Worm (Caenorhabditis elegans): ENCODE measurements around the gene snr-3.

The snr-3 gene

ce11 chrII:6522622-6523254 is 33.2 kb upstream of the snr-3 start (continued):
- TF ChIP-seq ccch-3 (GFP tag; optimal IDR thresholded peaks at IDR 0.05) (no peak), lsy-27 (tag; optimal IDR thresholded peaks at IDR 0.05; ENCODE audit: borderline replicate concordance, insufficient read depth) (no peak), nhr-90 (tag; optimal IDR thresholded peaks at IDR 0.05) (peak; percentile 0), let-526 (GFP tag; IDR thresholded peaks at IDR 0.05) (no peak), die-1 (tag; optimal IDR thresholded peaks at IDR 0.05) (peak; percentile 10), F37B4.10 (GFP tag; IDR thresholded peaks at IDR 0.05) (no peak), lin-40 (tag; optimal IDR thresholded peaks at IDR 0.05) (no peak), madf-3 (GFP tag; IDR thresholded peaks at IDR 0.05) (no peak), lin-26 (GFP tag; IDR thresholded peaks at IDR 0.05) (0 out of 2 replicates have a peak, but pooled peaks have one; percentile 29), atf-7 (tag; optimal IDR thresholded peaks at IDR 0.05) (no peak), efl-1 (GFP tag; optimal IDR thresholded peaks at IDR 0.05) (no peak), tbx-9 (tag; optimal IDR thresholded peaks at IDR 0.05; ENCODE audit: borderline replicate concordance) (no peak), tbp1 (GFP tag; optimal IDR thresholded peaks at IDR 0.05) (no peak), attf-3 (GFP tag; conservative IDR thresholded peaks at IDR 0.05) (no peak), nfya-2 (GFP tag; IDR thresholded peaks at IDR 0.05) (no peak)

- no peak for TF ChIP-seq zim-3 (tag; optimal IDR thresholded peaks at IDR 0.05)
- TF ChIP-seq F10E7.11 (tag; optimal IDR thresholded peaks at IDR 0.05): no peak
- TF ChIP-seq hmg-20 (GFP tag; IDR thresholded peaks at IDR 0.05): no peak
- TF ChIP-seq cebp-1 (GFP tag; IDR thresholded peaks at IDR 0.05): no peak
- TF ChIP-seq cebp-1 (tag; optimal IDR thresholded peaks at IDR 0.05): no peak
- no peak for TF ChIP-seq ztf-6 (GFP tag; IDR thresholded peaks at IDR 0.05)
- no peak for TF ChIP-seq dpff-1 (tag; optimal IDR thresholded peaks at IDR 0.05)
- no peak for TF ChIP-seq Y79H2A.3 (GFP tag; conservative IDR thresholded peaks at IDR 0.05)
These were observed 31.8 kb upstream of the snr-3 start, which contains the start of gene toe-2 for ce11 chrII:6521316-6521715. toe-2 (minus strand) TSS chrII:6521385.

DNA sequence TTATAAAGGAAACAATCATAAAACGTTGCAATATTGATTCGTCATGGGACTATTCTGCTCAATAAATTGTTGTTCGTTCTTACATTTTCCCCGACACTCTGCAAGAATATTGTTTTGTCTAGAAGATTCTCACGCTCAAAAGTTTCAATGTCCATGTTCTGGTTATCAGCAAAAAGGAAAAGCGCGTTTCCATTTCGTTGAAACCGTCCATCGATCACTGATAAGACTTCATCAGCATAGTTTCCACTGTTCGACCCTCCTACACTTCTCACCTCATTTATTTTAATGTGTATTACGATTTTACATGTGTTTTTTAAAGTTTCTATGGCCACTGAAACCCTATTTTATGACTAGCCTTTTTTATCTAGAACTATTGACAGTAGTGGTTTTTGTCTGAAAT is 30.5 kb upstream of the snr-3 start:
- TF ChIP-seq hrde-1 (tag; optimal IDR thresholded peaks at IDR 0.05; ENCODE audit: borderline replicate concordance): no peak
- peak; percentile 68 for TF ChIP-seq nhr-80 (tag; optimal IDR thresholded peaks at IDR 0.05)
- no peak for TF ChIP-seq madf-6 (GFP tag; IDR thresholded peaks at IDR 0.05)

DNA sequence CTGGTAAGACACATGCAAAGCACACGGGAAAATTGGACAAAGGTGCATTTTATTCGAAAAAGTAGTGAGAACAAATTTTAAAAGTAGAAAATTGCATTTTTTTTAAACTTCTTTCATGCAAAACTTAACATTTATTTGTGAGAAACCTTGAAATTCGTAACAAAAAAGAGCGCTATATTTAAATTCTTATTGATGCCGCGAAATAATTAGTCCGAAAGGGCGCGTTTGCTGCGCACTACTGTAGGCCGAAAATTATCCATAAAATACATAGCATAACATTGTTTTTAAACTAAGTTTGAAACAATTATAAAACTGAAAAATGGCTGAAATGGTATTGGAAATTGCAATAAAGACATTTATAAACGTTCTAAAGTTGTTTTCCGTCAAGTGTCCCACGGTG is 30.1 kb upstream of the snr-3 start:
- TF ChIP-seq cebp-2 (GFP tag; IDR thresholded peaks at IDR 0.05): no peak
- TF ChIP-seq fkh-3 (tag; optimal IDR thresholded peaks at IDR 0.05): no peak
- peak; percentile 18 for TF ChIP-seq F49E8.2 (tag; optimal IDR thresholded peaks at IDR 0.05; ENCODE audit: insufficient read depth)
- peak in 1 of 3 experiments; percentile 67 for TF ChIP-seq lin-35 (GFP tag; optimal IDR thresholded peaks at IDR 0.05)
- no peak for TF ChIP-seq B0035.1 (tag; optimal IDR thresholded peaks at IDR 0.05)
- no peak for TF ChIP-seq lin-26 (GFP tag; IDR thresholded peaks at IDR 0.05)
- no peak for TF ChIP-seq mel-28 (tag; optimal IDR thresholded peaks at IDR 0.05; ENCODE audit: borderline replicate concordance)
- TF ChIP-seq lsl-1 (GFP tag; optimal IDR thresholded peaks at IDR 0.05): peak; percentile 82
- TF ChIP-seq C17E4.6 (GFP tag; IDR thresholded peaks at IDR 0.05): no peak
- TF ChIP-seq xnd-1 (tag; optimal IDR thresholded peaks at IDR 0.05): peak; percentile 61
- peak; percentile 85 for TF ChIP-seq madf-8 (GFP tag; conservative IDR thresholded peaks at IDR 0.05)
- no peak for TF ChIP-seq B0019.2 (GFP tag; conservative IDR thresholded peaks at IDR 0.05)
- no peak for TF ChIP-seq lir-1 (GFP tag; conservative IDR thresholded peaks at IDR 0.05)
- TF ChIP-seq efl-1 (GFP tag; optimal IDR thresholded peaks at IDR 0.05): peak; percentile 94
- TF ChIP-seq atf-7 (tag; optimal IDR thresholded peaks at IDR 0.05): no peak
- peak; percentile 23; the same call in 1 of the 2 replicates for TF ChIP-seq hmg-1.2 (GFP tag; IDR thresholded peaks at IDR 0.05)
- TF ChIP-seq bed-2 (GFP tag; IDR thresholded peaks at IDR 0.05): no peak
- TF ChIP-seq D2030.7 (GFP tag; IDR thresholded peaks at IDR 0.05): peak; percentile 61; the same call in 1 of the 2 replicates
- no peak for TF ChIP-seq hmg-20 (GFP tag; IDR thresholded peaks at IDR 0.05)
- no peak for TF ChIP-seq B0261.1 (tag; optimal IDR thresholded peaks at IDR 0.05)
- TF ChIP-seq Y79H2A.3 (GFP tag; conservative IDR thresholded peaks at IDR 0.05): no peak
- no peak for TF ChIP-seq let-607 (tag; optimal IDR thresholded peaks at IDR 0.05)
